Worm (Caenorhabditis elegans) whole organism, L4/young adult: ENCODE data around the gene cyp-33C1.
A peak's percentile ranks its signal among the peaks of the same experiment; 100 is the strongest.

ENCODE experiments used
- W03F9.2 ChIP-seq: fragments of 150-350 bp; optimal IDR thresholded peaks from 2 replicates; lab custom pipeline; 2014; ENCODE audit warnings: missing biosample characterization, missing genetic modification characterization
- dao-5 ChIP-seq: sonication (generic microtip); optimal IDR thresholded peaks from 2 replicates; lab custom pipeline; 2016; ENCODE audit warnings: missing genotype, missing genetic modification characterization, moderate library complexity, missing compliant biosample characterization
- him-1 ChIP-seq: sonication (generic microtip); optimal IDR thresholded peaks from 2 replicates; lab custom pipeline; 2016; ENCODE audit warnings: missing genotype, missing genetic modification reagents, missing genetic modification characterization, missing compliant biosample characterization

cyp-33C1 gene

ce11 chrV:2192117-2192516, 12.8 kb downstream of the cyp-33C1 start, which contains the start of gene nhr-13:
nhr-13 (plus strand) TSS chrV:2192485.
- TF ChIP-seq him-1 (no peak), dao-5 (no peak), W03F9.2 (tag; lab: Kevin White, UChicago) (no peak)

ce11 chrV:2199594-2199993, 20.3 kb downstream of the cyp-33C1 start:
- TF ChIP-seq dao-5 (no peak), him-1 (no peak), W03F9.2 (tag; lab: Kevin White, UChicago) (no peak)

- no peak for TF ChIP-seq him-1
- TF ChIP-seq W03F9.2 (tag; lab: Kevin White, UChicago) = no peak
- TF ChIP-seq dao-5 = no peak
Observed at ce11 chrV:2200402-2200801, 21.1 kb downstream of the cyp-33C1 start.

- TF ChIP-seq dao-5 = no peak
- TF ChIP-seq W03F9.2 (tag; lab: Kevin White, UChicago) = no peak
- TF ChIP-seq him-1 = no peak
Observed at ce11 chrV:2201240-2201639, 21.9 kb downstream of the cyp-33C1 start, which contains the start of gene cyp-32B1. cyp-32B1 (minus strand) TSS chrV:2201415.

- TF ChIP-seq W03F9.2 (tag; lab: Kevin White, UChicago) (no peak), him-1 (no peak), dao-5 (no peak)
Observed at ce11 chrV:2204080-2204479, 24.8 kb downstream of the cyp-33C1 start, which contains the start of gene cyp-33C12. cyp-33C12 (minus strand) TSS chrV:2204400.

DNA sequence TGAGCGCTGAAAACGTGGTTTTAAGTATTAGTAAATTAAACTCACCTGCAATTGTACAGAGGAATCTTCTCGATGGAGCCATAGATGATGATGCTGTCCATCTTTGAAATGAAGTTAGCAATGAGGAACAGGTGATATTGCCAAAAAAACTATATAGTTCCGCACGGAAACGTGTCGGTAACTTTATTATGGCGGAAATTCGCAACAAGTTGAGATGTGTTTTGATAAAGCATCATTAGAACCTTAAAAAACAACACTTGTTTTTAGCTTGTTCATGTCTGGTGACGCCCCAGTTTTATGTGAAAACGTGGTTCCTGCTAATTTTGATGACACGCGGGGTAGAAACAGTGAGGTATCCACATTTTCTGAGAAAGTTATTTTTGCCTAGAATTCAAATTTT, 26.9 kb downstream of the cyp-33C1 start, which contains the start of gene srt-40:
Gene srt-40 (minus strand): TSS at position 101 of the 400 bp plus-strand sequence.
- TF ChIP-seq dao-5 (no peak), him-1 (no peak), W03F9.2 (tag; lab: Kevin White, UChicago) (no peak)

- TF ChIP-seq dao-5 (no peak), him-1 (no peak), W03F9.2 (tag; lab: Kevin White, UChicago) (no peak)
Observed at ce11 chrV:2206801-2207200, 27.5 kb downstream of the cyp-33C1 start, which contains the start of gene svh-11. svh-11 (plus strand) TSS chrV:2207101.

DNA sequence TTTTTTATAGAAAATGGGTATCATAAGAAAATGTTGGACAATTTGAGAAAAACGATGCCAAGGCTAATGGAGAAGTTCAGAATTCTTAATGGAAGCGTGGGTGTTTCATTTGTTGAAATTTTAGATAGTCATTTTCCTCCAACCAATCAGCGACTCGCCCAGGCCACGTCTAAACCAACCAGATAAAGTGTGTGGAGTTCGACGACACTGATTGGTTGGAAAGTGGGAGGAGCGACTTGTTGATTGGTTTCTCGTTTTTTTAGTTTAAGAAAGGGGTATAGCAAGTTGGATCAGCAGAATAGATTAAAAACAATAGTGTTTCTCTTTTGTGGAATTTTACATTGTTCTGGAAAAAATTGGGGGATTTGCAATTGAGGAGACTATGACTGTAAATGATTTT, 28.2 kb downstream of the cyp-33C1 start:
- no peak for TF ChIP-seq W03F9.2 (tag; lab: Kevin White, UChicago)
- no peak for TF ChIP-seq dao-5
- no peak for TF ChIP-seq him-1

DNA sequence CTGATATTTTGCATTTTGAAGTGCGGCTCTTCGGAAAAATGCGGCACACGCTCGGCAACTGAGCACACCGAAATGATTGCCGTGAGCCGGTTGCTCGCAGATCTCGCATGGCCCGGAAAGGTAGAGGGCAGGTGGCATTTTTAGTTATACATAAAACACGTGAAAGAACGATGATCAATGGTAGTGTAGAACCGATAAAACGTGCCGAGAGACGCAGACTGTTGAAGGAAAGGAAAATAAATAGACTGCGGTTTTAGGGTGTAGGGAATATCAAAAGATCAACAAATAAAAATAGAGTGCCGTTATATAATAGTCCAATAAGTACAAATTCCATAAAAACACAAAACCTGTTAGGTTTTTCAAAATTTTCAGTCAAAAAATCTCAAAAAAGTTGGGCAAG, 32.6 kb downstream of the cyp-33C1 start, which contains the start of gene nhr-133:
Gene nhr-133 (minus strand): TSS at position 183 of the 400 bp plus-strand sequence.
- no peak for TF ChIP-seq W03F9.2 (tag; lab: Kevin White, UChicago)
- TF ChIP-seq him-1 = no peak
- TF ChIP-seq dao-5 = no peak

ce11 chrV:2214428-2215038, 35.2 kb downstream of the cyp-33C1 start, which contains the start of gene nhr-184:
nhr-184 (minus strand) TSS chrV:2214478.
- TF ChIP-seq W03F9.2 (tag; lab: Kevin White, UChicago) (peak; percentile 33), dao-5 (no peak)

- TF ChIP-seq W03F9.2 (tag; lab: Kevin White, UChicago) = no peak
- no peak for TF ChIP-seq him-1
- TF ChIP-seq dao-5 = no peak
Observed at ce11 chrV:2215352-2215751, 36.0 kb downstream of the cyp-33C1 start, which contains the start of gene nstp-8. nstp-8 (plus strand) TSS chrV:2215652.

DNA sequence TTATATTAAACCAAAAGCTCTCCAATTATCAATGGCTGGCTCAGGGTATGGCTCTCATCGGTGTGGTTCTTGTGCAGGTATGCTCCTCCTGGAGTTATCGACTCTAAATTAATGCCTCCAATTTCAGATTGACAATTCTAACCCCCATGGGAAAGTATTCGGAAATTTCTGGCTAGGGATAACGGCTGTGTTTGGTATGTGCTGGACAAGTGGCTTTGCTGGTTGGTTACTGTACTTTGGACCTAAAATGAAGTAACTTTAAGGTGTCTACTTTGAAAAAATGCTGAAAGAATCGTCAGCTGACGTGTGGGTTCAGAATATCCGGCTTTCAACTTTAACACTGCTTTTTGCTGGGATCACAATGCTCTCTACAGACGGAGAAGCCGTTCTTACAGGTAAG, 37.6 kb downstream of the cyp-33C1 start:
- TF ChIP-seq him-1 (no peak), dao-5 (no peak), W03F9.2 (tag; lab: Kevin White, UChicago) (no peak)

ce11 chrV:2218803-2219202, 39.5 kb downstream of the cyp-33C1 start, which contains the start of gene nhr-56:
nhr-56 (plus strand) TSS chrV:2219004.
- TF ChIP-seq dao-5 = no peak
- no peak for TF ChIP-seq W03F9.2 (tag; lab: Kevin White, UChicago)
- TF ChIP-seq him-1 = no peak

DNA sequence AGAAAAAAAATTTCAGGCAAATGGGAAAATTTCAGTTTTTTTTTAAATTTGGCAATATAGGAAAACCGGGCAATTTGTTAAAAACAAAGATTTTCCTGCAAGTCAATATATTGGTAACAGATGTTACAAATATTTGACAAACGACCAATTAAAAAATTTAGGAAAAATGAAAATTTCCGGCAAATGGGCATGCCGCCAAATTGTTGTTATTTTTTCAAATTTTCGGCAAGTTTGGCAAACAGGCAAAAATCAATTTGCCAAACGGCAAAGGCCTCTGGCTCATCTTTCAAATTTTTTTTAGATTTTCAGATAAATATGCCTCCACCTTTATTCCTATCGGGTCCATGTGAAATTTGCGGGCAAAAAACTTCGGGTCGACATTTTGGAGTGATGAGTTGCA, 42.5 kb downstream of the cyp-33C1 start, which contains the start of gene nhr-128:
Gene nhr-128 (plus strand): TSS at position 301 of the 400 bp plus-strand sequence.
- no peak for TF ChIP-seq dao-5
- TF ChIP-seq him-1 = no peak
- no peak for TF ChIP-seq W03F9.2 (tag; lab: Kevin White, UChicago)

- no peak for TF ChIP-seq him-1
- TF ChIP-seq W03F9.2 (tag; lab: Kevin White, UChicago) = no peak
- TF ChIP-seq dao-5 = no peak
Observed at ce11 chrV:2225130-2225529, 45.8 kb downstream of the cyp-33C1 start, which contains the start of gene nhr-103. nhr-103 (plus strand) TSS chrV:2225430.
